Fruit fly (Drosophila melanogaster) whole organism, prepupa: Measurements from ENCODE around the gene CG10147.

Experiments
- Blimp-1 ChIP-seq: fragments of 200-800 bp; sonication (Bioruptor generic); optimal IDR thresholded peaks from 3 replicates; lab custom pipeline; 2017; ENCODE audit warnings: missing biosample characterization, missing genetic modification characterization, mild to moderate bottlenecking, moderate library complexity, missing genetic modification reagents
- CG10631 ChIP-seq: fragments of 200-800 bp; sonication (Bioruptor generic); optimal IDR thresholded peaks from 2 replicates; lab custom pipeline; 2016; ENCODE audit warnings: missing biosample characterization, missing genetic modification characterization
- CG11294 ChIP-seq: fragments of 200-800 bp; sonication (Bioruptor generic); IDR thresholded peaks from 2 replicates; pipeline ENCODE4 v1.3.6; 2022; ENCODE audit warnings: missing biosample characterization, missing genetic modification characterization
- CG11762 ChIP-seq: fragments of 200-800 bp; sonication (Bioruptor generic); optimal IDR thresholded peaks from 3 replicates; lab custom pipeline; 2016; ENCODE audit warnings: missing biosample characterization, missing genetic modification characterization; ENCODE audit not compliant: insufficient read depth
- CG15336 ChIP-seq: fragments of 200-800 bp; sonication (Bioruptor generic); IDR thresholded peaks from 2 replicates; pipeline ENCODE4 v1.3.6; 2022; ENCODE audit warnings: missing biosample characterization, missing genetic modification characterization
- CG1621 ChIP-seq: fragments of 200-800 bp; sonication (Bioruptor generic); optimal IDR thresholded peaks from 3 replicates; lab custom pipeline; 2018; ENCODE audit warnings: missing biosample characterization, mild to moderate bottlenecking, missing genetic modification characterization
- CG16779 ChIP-seq: fragments of 200-800 bp; sonication (Bioruptor generic); optimal IDR thresholded peaks from 3 replicates; lab custom pipeline; 2017; ENCODE audit warnings: missing biosample characterization, mild to moderate bottlenecking, missing genetic modification characterization
- CG3032 ChIP-seq: fragments of 200-800 bp; optimal IDR thresholded peaks from 2 replicates; lab custom pipeline; 2019; ENCODE audit warnings: missing biosample characterization, mild to moderate bottlenecking, missing genetic modification characterization, moderate library complexity
- CG31627 ChIP-seq: fragments of 200-800 bp; sonication (Bioruptor generic); optimal IDR thresholded peaks from 3 replicates; lab custom pipeline; 2016; ENCODE audit warnings: missing biosample characterization, missing genetic modification characterization
- CG32006 ChIP-seq: fragments of 200-800 bp; sonication (Bioruptor generic); optimal IDR thresholded peaks from 3 replicates; lab custom pipeline; 2017; ENCODE audit warnings: missing biosample characterization, mild to moderate bottlenecking, missing genetic modification characterization
- CG34406 ChIP-seq: fragments of 200-800 bp; sonication (Bioruptor generic); optimal IDR thresholded peaks from 3 replicates; lab custom pipeline; 2016; ENCODE audit warnings: missing biosample characterization, missing genetic modification characterization
- CG3919 ChIP-seq: fragments of 200-800 bp; sonication (Bioruptor generic); optimal IDR thresholded peaks from 3 replicates; lab custom pipeline; 2016; ENCODE audit warnings: missing biosample characterization, missing genetic modification characterization
- CG4318 ChIP-seq: fragments of 200-800 bp; sonication (Bioruptor generic); optimal IDR thresholded peaks from 3 replicates; lab custom pipeline; 2017; ENCODE audit warnings: missing biosample characterization, mild to moderate bottlenecking, missing genetic modification characterization
- CG6163 ChIP-seq: fragments of 200-800 bp; sonication (Bioruptor generic); IDR thresholded peaks from 3 replicates; pipeline ENCODE4 v1.3.6; 2022; ENCODE audit warnings: missing biosample characterization, missing genetic modification characterization
- CG6276 ChIP-seq: fragments of 200-800 bp; sonication (Bioruptor generic); optimal IDR thresholded peaks from 2 replicates; lab custom pipeline; 2017; ENCODE audit warnings: missing biosample characterization, mild to moderate bottlenecking, missing genetic modification characterization
- CG6792 ChIP-seq: fragments of 200-800 bp; sonication (Bioruptor generic); optimal IDR thresholded peaks from 3 replicates; lab custom pipeline; 2016; ENCODE audit warnings: missing biosample characterization, missing genetic modification characterization
- CG6808 ChIP-seq: fragments of 200-800 bp; sonication (Bioruptor generic); optimal IDR thresholded peaks from 3 replicates; lab custom pipeline; 2017; ENCODE audit warnings: missing biosample characterization, missing genetic modification characterization, mild to moderate bottlenecking, moderate library complexity, missing genetic modification reagents
- CG6854 ChIP-seq: fragments of 200-800 bp; sonication (Bioruptor generic); optimal IDR thresholded peaks from 2 replicates; lab custom pipeline; 2017; ENCODE audit warnings: missing biosample characterization, mild to moderate bottlenecking, missing genetic modification characterization
- CG7368 ChIP-seq: fragments of 200-800 bp; sonication (Bioruptor generic); optimal IDR thresholded peaks from 3 replicates; lab custom pipeline; 2016; ENCODE audit warnings: missing biosample characterization, missing genetic modification characterization
- CG8119 ChIP-seq: fragments of 200-800 bp; sonication (Bioruptor generic); IDR thresholded peaks from 3 replicates; pipeline ENCODE4 v1.3.6; 2022; ENCODE audit warnings: missing biosample characterization, missing genetic modification characterization
- CG9139 ChIP-seq: fragments of 200-800 bp; sonication (Bioruptor generic); optimal IDR thresholded peaks from 3 replicates; lab custom pipeline; 2017; ENCODE audit warnings: missing biosample characterization, mild to moderate bottlenecking, missing genetic modification characterization
- Eip75B ChIP-seq: fragments of 200-800 bp; sonication (Bioruptor generic); optimal IDR thresholded peaks from 3 replicates; lab custom pipeline; 2016; ENCODE audit warnings: missing biosample characterization, missing genetic modification characterization
- Eip93F ChIP-seq: fragments of 200-800 bp; sonication (Bioruptor generic); optimal IDR thresholded peaks from 2 replicates; lab custom pipeline; 2016; ENCODE audit warnings: missing biosample characterization, mild to moderate bottlenecking, missing genetic modification characterization
- Ets21C ChIP-seq: fragments of 200-800 bp; sonication (Bioruptor generic); optimal IDR thresholded peaks from 3 replicates; lab custom pipeline; 2016; ENCODE audit warnings: missing biosample characterization, missing genetic modification characterization
- Ets96B ChIP-seq: fragments of 200-800 bp; optimal IDR thresholded peaks from 2 replicates; lab custom pipeline; 2019; ENCODE audit warnings: missing biosample characterization, mild to moderate bottlenecking, missing genetic modification characterization, moderate library complexity
- Gug ChIP-seq: fragments of 200-800 bp; sonication (Bioruptor generic); IDR thresholded peaks from 2 replicates; pipeline ENCODE4 v1.3.6; 2022; ENCODE audit warnings: missing biosample characterization, missing genetic modification characterization
- Hr38 ChIP-seq: sonication (Bioruptor generic); optimal IDR thresholded peaks from 2 replicates; lab custom pipeline; 2016; ENCODE audit warnings: missing biosample characterization, missing genetic modification characterization
- Hr39 ChIP-seq: fragments of 200-800 bp; sonication (Bioruptor generic); optimal IDR thresholded peaks from 2 replicates; lab custom pipeline; 2016; ENCODE audit warnings: missing biosample characterization, missing genetic modification characterization
- Hr4 ChIP-seq: fragments of 200-800 bp; sonication (Bioruptor generic); optimal IDR thresholded peaks from 3 replicates; lab custom pipeline; 2016; ENCODE audit warnings: missing biosample characterization, missing genetic modification characterization
- Lpt ChIP-seq: fragments of 200-800 bp; sonication (Bioruptor generic); optimal IDR thresholded peaks from 3 replicates; lab custom pipeline; 2016; ENCODE audit warnings: missing biosample characterization, missing genetic modification characterization
- Met ChIP-seq: fragments of 200-800 bp; sonication (Bioruptor generic); optimal IDR thresholded peaks from 3 replicates; lab custom pipeline; 2016; ENCODE audit warnings: missing biosample characterization, missing genetic modification characterization
- OdsH ChIP-seq: fragments of 200-800 bp; sonication (Bioruptor generic); optimal IDR thresholded peaks from 3 replicates; lab custom pipeline; 2016; ENCODE audit warnings: missing biosample characterization, missing genetic modification characterization
- Smox ChIP-seq: fragments of 200-800 bp; sonication (Bioruptor generic); optimal IDR thresholded peaks from 3 replicates; lab custom pipeline; 2016; ENCODE audit warnings: missing biosample characterization, missing genetic modification characterization
- Sox102F ChIP-seq: fragments of 200-800 bp; sonication (Bioruptor generic); optimal IDR thresholded peaks from 2 replicates; lab custom pipeline; 2016; ENCODE audit warnings: missing biosample characterization, mild to moderate bottlenecking, missing genetic modification characterization
- achi ChIP-seq: fragments of 200-800 bp; sonication (Bioruptor generic); optimal IDR thresholded peaks from 3 replicates; lab custom pipeline; 2016; ENCODE audit warnings: missing biosample characterization, missing genetic modification characterization
- acj6 ChIP-seq: fragments of 200-800 bp; sonication (Bioruptor generic); optimal IDR thresholded peaks from 3 replicates; lab custom pipeline; 2016; ENCODE audit warnings: missing biosample characterization, missing genetic modification characterization
- dsx ChIP-seq: fragments of 200-800 bp; optimal IDR thresholded peaks from 3 replicates; lab custom pipeline; 2019; ENCODE audit warnings: missing biosample characterization, mild to moderate bottlenecking, missing genetic modification characterization, moderate library complexity; ENCODE audit not compliant: poor library complexity, severe bottlenecking
- eg ChIP-seq: fragments of 200-800 bp; sonication (Bioruptor generic); IDR thresholded peaks from 3 replicates; pipeline ENCODE4 v1.3.6; 2022; ENCODE audit warnings: missing biosample characterization, missing genetic modification characterization
- esn ChIP-seq: fragments of 200-800 bp; sonication (Bioruptor generic); optimal IDR thresholded peaks from 2 replicates; lab custom pipeline; 2016; ENCODE audit warnings: missing biosample characterization, mild to moderate bottlenecking, missing genetic modification characterization, moderate library complexity
- fd59A ChIP-seq: fragments of 200-800 bp; sonication (Bioruptor generic); optimal IDR thresholded peaks from 2 replicates; lab custom pipeline; 2017; ENCODE audit warnings: missing biosample characterization, mild to moderate bottlenecking, missing genetic modification characterization, missing genetic modification reagents
- fd85E ChIP-seq: fragments of 200-800 bp; sonication (Bioruptor generic); optimal IDR thresholded peaks from 3 replicates; lab custom pipeline; 2016; ENCODE audit warnings: missing biosample characterization, missing genetic modification characterization
- fkh ChIP-seq: fragments of 200-800 bp; sonication (Bioruptor generic); optimal IDR thresholded peaks from 3 replicates; lab custom pipeline; 2017; ENCODE audit warnings: missing biosample characterization, mild to moderate bottlenecking, missing genetic modification characterization, moderate library complexity
- lz ChIP-seq: fragments of 200-800 bp; sonication (Bioruptor generic); optimal IDR thresholded peaks from 3 replicates; lab custom pipeline; 2016; ENCODE audit warnings: missing biosample characterization, missing genetic modification characterization
- net ChIP-seq: fragments of 200-800 bp; sonication (Bioruptor generic); optimal IDR thresholded peaks from 3 replicates; lab custom pipeline; 2016; ENCODE audit warnings: missing biosample characterization, missing genetic modification characterization
- pdm3 ChIP-seq: fragments of 200-800 bp; sonication (Bioruptor generic); optimal IDR thresholded peaks from 3 replicates; lab custom pipeline; 2016; ENCODE audit warnings: missing biosample characterization, missing genetic modification characterization
- salr ChIP-seq, 2 experiments: fragments of 200-800 bp; sonication (Bioruptor generic); optimal IDR thresholded peaks; 3 replicates each; lab custom pipeline; 2016 to 2018; ENCODE audit warnings: missing biosample characterization in 2 of 2, missing genetic modification characterization in 2 of 2, mild to moderate bottlenecking in 1 of 2
- spab ChIP-seq: fragments of 200-800 bp; sonication (Bioruptor generic); optimal IDR thresholded peaks from 2 replicates; lab custom pipeline; 2017; ENCODE audit warnings: missing biosample characterization, mild to moderate bottlenecking, missing genetic modification characterization, missing genetic modification reagents
- svp ChIP-seq: fragments of 200-800 bp; sonication (Bioruptor generic); peaks from one replicate; lab custom pipeline; 2016; ENCODE audit warnings: missing biosample characterization, missing genetic modification characterization
- vri ChIP-seq: fragments of 200-800 bp; sonication (Bioruptor generic); optimal IDR thresholded peaks from 3 replicates; lab custom pipeline; 2016; ENCODE audit warnings: missing biosample characterization, mild to moderate bottlenecking, missing genetic modification characterization

The CG10147 gene

dm6 chr3L:6458725-6459124 is 29.5 kb downstream of the CG10147 start (continued):
- TF ChIP-seq CG4318 (GFP tag; lab: Kevin White, UChicago) = no peak
- TF ChIP-seq acj6 = peak; percentile 43
- peak; percentile 27 for TF ChIP-seq Eip75B (GFP tag; lab: Kevin White, UChicago)
- no peak for TF ChIP-seq fkh (GFP tag; lab: Kevin White, UChicago)
- TF ChIP-seq CG6808 (GFP tag; lab: Kevin White, UChicago) = peak; percentile 70
- TF ChIP-seq CG6792 (GFP tag; lab: Kevin White, UChicago) = peak; percentile 54
- TF ChIP-seq dsx = peak; percentile 66
- TF ChIP-seq Met (GFP tag; lab: Kevin White, UChicago) = no peak
- peak; percentile 20 for TF ChIP-seq Lpt (GFP tag; lab: Kevin White, UChicago)

- TF ChIP-seq CG11762 (GFP tag; lab: Kevin White, UChicago) = peak; percentile 37
- no peak for TF ChIP-seq Sox102F
- TF ChIP-seq Ets96B (tag; lab: Kevin White, UChicago) = peak; percentile 69
- peak; percentile 70 for TF ChIP-seq spab (GFP tag; lab: Kevin White, UChicago)
- TF ChIP-seq CG4318 (GFP tag; lab: Kevin White, UChicago) = peak; percentile 14
- TF ChIP-seq CG6792 (GFP tag; lab: Kevin White, UChicago) = peak; percentile 40
- TF ChIP-seq Ets21C = no peak
- peak; percentile 46 for TF ChIP-seq fd59A (GFP tag; lab: Kevin White, UChicago)
- peak; percentile 68 for TF ChIP-seq CG3919 (GFP tag; lab: Kevin White, UChicago)
- peak; percentile 53 for TF ChIP-seq Eip75B (GFP tag; lab: Kevin White, UChicago)
- TF ChIP-seq pdm3 (GFP tag; lab: Kevin White, UChicago) = peak; percentile 41
- TF ChIP-seq esn (GFP tag; lab: Kevin White, UChicago) = peak; percentile 8
- peak; percentile 62 for TF ChIP-seq CG6276
- TF ChIP-seq vri (GFP tag; lab: Kevin White, UChicago) = no peak
- TF ChIP-seq net (GFP tag; lab: Kevin White, UChicago) = peak; percentile 47
- peak; percentile 42; the same call in 1 of the 3 replicates for TF ChIP-seq eg (GFP tag; lab: Robert Waterston, UW)
- no peak for TF ChIP-seq Hr38 (GFP tag; lab: Kevin White, UChicago)
- no peak for TF ChIP-seq Met (GFP tag; lab: Kevin White, UChicago)
- peak; percentile 34 for TF ChIP-seq Smox (GFP tag; lab: Kevin White, UChicago)
- no peak for TF ChIP-seq fkh (GFP tag; lab: Kevin White, UChicago)
- TF ChIP-seq OdsH (GFP tag; lab: Kevin White, UChicago) = no peak
- peak; percentile 51 for TF ChIP-seq CG7368 (GFP tag; lab: Kevin White, UChicago)
- peak; percentile 3 for TF ChIP-seq CG16779 (tag; lab: Kevin White, UChicago)
- TF ChIP-seq CG32006 (GFP tag; lab: Kevin White, UChicago) = peak; percentile 57
- no peak for TF ChIP-seq Blimp-1
- no peak for TF ChIP-seq dsx
- peak; percentile 54 for TF ChIP-seq CG3032 (tag; lab: Kevin White, UChicago)
- TF ChIP-seq Eip93F (GFP tag; lab: Kevin White, UChicago) = no peak
- no peak for TF ChIP-seq CG11294 (GFP tag; lab: Robert Waterston, UW)
- TF ChIP-seq CG6163 (GFP tag; lab: Robert Waterston, UW) = peak; percentile 62
- peak; percentile 57 for TF ChIP-seq svp (GFP tag; lab: Kevin White, UChicago)
- TF ChIP-seq CG15336 (GFP tag; lab: Robert Waterston, UW) = peak; percentile 70
- peak; percentile 42 for TF ChIP-seq CG34406 (GFP tag; lab: Kevin White, UChicago)
- peak; percentile 64 for TF ChIP-seq CG10631 (GFP tag; lab: Kevin White, UChicago)
- TF ChIP-seq lz (GFP tag; lab: Kevin White, UChicago) = peak; percentile 19
- peak; percentile 30 to 35 for TF ChIP-seq salr (GFP tag; optimal IDR thresholded peaks at IDR 0.05; lab: Kevin White, UChicago)
- peak; percentile 9 for TF ChIP-seq fd85E
- TF ChIP-seq CG9139 (GFP tag; lab: Kevin White, UChicago) = peak; percentile 26
- TF ChIP-seq Gug (GFP tag; lab: Robert Waterston, UW) = no peak
- TF ChIP-seq CG8119 (GFP tag; lab: Robert Waterston, UW) = peak; percentile 65; the same call in 2 of the 3 replicates
- peak; percentile 59 for TF ChIP-seq achi (GFP tag; lab: Kevin White, UChicago)
- peak; percentile 75 for TF ChIP-seq CG1621 (tag; lab: Kevin White, UChicago)
- TF ChIP-seq CG31627 (GFP tag; lab: Kevin White, UChicago) = peak; percentile 24
- TF ChIP-seq Lpt (GFP tag; lab: Kevin White, UChicago) = peak; percentile 37
- peak; percentile 57 for TF ChIP-seq Hr4 (GFP tag; lab: Kevin White, UChicago)
- TF ChIP-seq CG6854 (GFP tag; lab: Kevin White, UChicago) = no peak
- peak; percentile 31 for TF ChIP-seq Hr39 (GFP tag; lab: Kevin White, UChicago)
These were observed 30.3 kb downstream of the CG10147 start for dm6 chr3L:6457891-6458290.
